Fruit fly (Drosophila melanogaster) whole organism, embryonic: ENCODE measurements around the gene trk.
A peak's percentile ranks its signal among the peaks of the same experiment; 100 is the strongest.

ENCODE experiments used
- Abd-B ChIP-seq: fragments of 200-800 bp; sonication (Bioruptor generic); optimal IDR thresholded peaks from 2 replicates; lab custom pipeline; 2018; ENCODE audit warnings: missing biosample characterization, mild to moderate bottlenecking, missing genetic modification characterization, moderate library complexity
- Bdp1 ChIP-seq: fragments of 200-800 bp; sonication (Bioruptor generic); optimal IDR thresholded peaks from 3 replicates; lab custom pipeline; 2016; ENCODE audit warnings: missing biosample characterization, missing genetic modification characterization
- Bteb2 ChIP-seq: fragments of 200-800 bp; sonication (Bioruptor generic); optimal IDR thresholded peaks from 2 replicates; lab custom pipeline; 2016; ENCODE audit warnings: missing biosample characterization, missing genetic modification characterization
- CG10209 ChIP-seq: fragments of 200-800 bp; sonication (Bioruptor generic); optimal IDR thresholded peaks from 3 replicates; lab custom pipeline; 2017; ENCODE audit warnings: missing biosample characterization, mild to moderate bottlenecking, missing genetic modification characterization, missing genetic modification reagents
- CG12391 ChIP-seq: fragments of 200-800 bp; sonication (Bioruptor generic); optimal IDR thresholded peaks from 3 replicates; lab custom pipeline; 2018; ENCODE audit warnings: missing biosample characterization, mild to moderate bottlenecking, missing genetic modification characterization, moderate library complexity
- CG12659 ChIP-seq: fragments of 200-800 bp; sonication (Bioruptor generic); optimal IDR thresholded peaks from 3 replicates; lab custom pipeline; 2017; ENCODE audit warnings: mild to moderate bottlenecking, missing biosample characterization, missing genetic modification reagents, missing genetic modification characterization
- CG13775 ChIP-seq: fragments of 200-800 bp; sonication (Bioruptor generic); optimal IDR thresholded peaks from 3 replicates; lab custom pipeline; 2017; ENCODE audit warnings: missing biosample characterization, mild to moderate bottlenecking, missing genetic modification characterization
- CG15514 ChIP-seq: fragments of 200-800 bp; sonication (Bioruptor generic); optimal IDR thresholded peaks from 3 replicates; lab custom pipeline; 2017; ENCODE audit warnings: missing biosample characterization, missing genetic modification characterization, mild to moderate bottlenecking, moderate library complexity, missing genetic modification reagents
- CG17361 ChIP-seq: fragments of 200-800 bp; sonication (Bioruptor generic); IDR thresholded peaks from 3 replicates; pipeline ENCODE4 v1.3.6; 2022; ENCODE audit warnings: missing biosample characterization, missing genetic modification characterization
- CG17912 ChIP-seq: fragments of 200-800 bp; sonication (Bioruptor generic); optimal IDR thresholded peaks from 2 replicates; lab custom pipeline; 2018; ENCODE audit warnings: missing biosample characterization, mild to moderate bottlenecking, missing genetic modification characterization
- CG2116 ChIP-seq: fragments of 200-800 bp; sonication (Bioruptor generic); optimal IDR thresholded peaks from 3 replicates; lab custom pipeline; 2018; ENCODE audit warnings: missing biosample characterization, mild to moderate bottlenecking, missing genetic modification characterization
- CG2712 ChIP-seq: fragments of 200-800 bp; optimal IDR thresholded peaks from 3 replicates; lab custom pipeline; 2019; ENCODE audit warnings: missing biosample characterization, mild to moderate bottlenecking, missing genetic modification characterization, moderate library complexity
- CG30020 ChIP-seq: fragments of 200-800 bp; optimal IDR thresholded peaks from 2 replicates; lab custom pipeline; 2019; ENCODE audit warnings: missing biosample characterization, mild to moderate bottlenecking, missing genetic modification characterization, moderate library complexity
- CG3163 ChIP-seq: fragments of 200-800 bp; sonication (Bioruptor generic); optimal IDR thresholded peaks from 3 replicates; lab custom pipeline; 2016; ENCODE audit warnings: missing biosample characterization, missing genetic modification characterization
- CG33213 ChIP-seq: fragments of 200-800 bp; sonication (Bioruptor generic); optimal IDR thresholded peaks from 3 replicates; lab custom pipeline; 2016; ENCODE audit warnings: missing biosample characterization, missing genetic modification characterization
- CG34376 ChIP-seq: fragments of 200-800 bp; sonication (Bioruptor generic); optimal IDR thresholded peaks from 2 replicates; lab custom pipeline; 2018; ENCODE audit warnings: missing biosample characterization, mild to moderate bottlenecking, missing genetic modification characterization
- CG4707 ChIP-seq: fragments of 200-800 bp; sonication (Bioruptor generic); optimal IDR thresholded peaks from 2 replicates; lab custom pipeline; 2018; ENCODE audit warnings: missing biosample characterization, mild to moderate bottlenecking, missing genetic modification characterization, moderate library complexity
- CG6654 ChIP-seq: fragments of 200-800 bp; sonication (Bioruptor generic); optimal IDR thresholded peaks from 2 replicates; lab custom pipeline; 2017; ENCODE audit warnings: missing biosample characterization, mild to moderate bottlenecking, missing genetic modification characterization
- CG6791 ChIP-seq: fragments of 200-800 bp; sonication (Bioruptor generic); IDR thresholded peaks from 3 replicates; pipeline ENCODE4 v1.3.6; 2022; ENCODE audit warnings: missing biosample characterization, missing genetic modification characterization; ENCODE audit not compliant: partially characterized antibody
- CG9215 ChIP-seq: fragments of 200-800 bp; sonication (Bioruptor generic); IDR thresholded peaks from 2 replicates; pipeline ENCODE4 v1.3.6; 2022; ENCODE audit warnings: missing biosample characterization, missing genetic modification characterization
- CG9817 ChIP-seq: fragments of 200-800 bp; sonication (Bioruptor generic); optimal IDR thresholded peaks from 2 replicates; lab custom pipeline; 2018; ENCODE audit warnings: missing biosample characterization, mild to moderate bottlenecking, missing genetic modification characterization, moderate library complexity
- CHES-1-like ChIP-seq: fragments of 200-800 bp; sonication (Bioruptor generic); optimal IDR thresholded peaks from 2 replicates; lab custom pipeline; 2016; ENCODE audit warnings: missing biosample characterization, missing genetic modification characterization
- CoRest ChIP-seq: fragments of 200-800 bp; sonication (Bioruptor generic); optimal IDR thresholded peaks from 3 replicates; lab custom pipeline; 2018; ENCODE audit warnings: missing biosample characterization, mild to moderate bottlenecking, missing genetic modification characterization, moderate library complexity
- D19B ChIP-seq: fragments of 200-800 bp; sonication (Bioruptor generic); optimal IDR thresholded peaks from 2 replicates; lab custom pipeline; 2017; ENCODE audit warnings: missing biosample characterization, mild to moderate bottlenecking, missing genetic modification characterization
- Dek ChIP-seq: fragments of 200-800 bp; sonication (Bioruptor generic); optimal IDR thresholded peaks from 3 replicates; lab custom pipeline; 2019; ENCODE audit warnings: missing biosample characterization, mild to moderate bottlenecking, missing genetic modification characterization, moderate library complexity
- Dip3 ChIP-seq: fragments of 200-800 bp; sonication (Bioruptor generic); optimal IDR thresholded peaks from 3 replicates; lab custom pipeline; 2016; ENCODE audit warnings: missing biosample characterization, missing genetic modification characterization
- Dp ChIP-seq: fragments of 200-800 bp; sonication (Bioruptor generic); optimal IDR thresholded peaks from 2 replicates; lab custom pipeline; 2018; ENCODE audit warnings: missing biosample characterization, mild to moderate bottlenecking, missing genetic modification characterization, moderate library complexity
- Dref ChIP-seq: fragments of 200-800 bp; sonication (Bioruptor generic); IDR thresholded peaks from 2 replicates; pipeline ENCODE4 v1.3.6; 2022; ENCODE audit warnings: missing biosample characterization, missing genetic modification characterization
- Ets97D ChIP-seq: fragments of 200-800 bp; sonication (Bioruptor generic); optimal IDR thresholded peaks from 3 replicates; lab custom pipeline; 2016; ENCODE audit warnings: missing biosample characterization, missing genetic modification characterization
- HLH4C ChIP-seq: fragments of 200-800 bp; sonication (Bioruptor generic); IDR thresholded peaks from 3 replicates; pipeline ENCODE4 v1.3.6; 2022; ENCODE audit warnings: missing biosample characterization, missing genetic modification characterization; ENCODE audit not compliant: partially characterized antibody
- Hr78 ChIP-seq, 2 experiments: fragments of 200-800 bp in 1 of 2; fragments of >200 bp in 1 of 2; sonication (Bioruptor generic) in 1 of 2; optimal IDR thresholded peaks; 2 replicates each; lab custom pipeline; 2017 to 2019; ENCODE audit warnings: missing biosample characterization in 2 of 2, missing genetic modification characterization in 2 of 2, mild to moderate bottlenecking in 1 of 2, moderate library complexity in 1 of 2
- Hsf ChIP-seq: fragments of 200-800 bp; sonication (Bioruptor generic); optimal IDR thresholded peaks from 3 replicates; lab custom pipeline; 2016; ENCODE audit warnings: missing biosample characterization, missing genetic modification characterization
- Max ChIP-seq: fragments of 200-800 bp; sonication (Bioruptor generic); optimal IDR thresholded peaks from 2 replicates; lab custom pipeline; 2016; ENCODE audit warnings: missing biosample characterization, mild to moderate bottlenecking, missing genetic modification characterization
- Nf-YC ChIP-seq: fragments of 200-800 bp; optimal IDR thresholded peaks from 3 replicates; lab custom pipeline; 2019; ENCODE audit warnings: missing biosample characterization, mild to moderate bottlenecking, missing genetic modification characterization, moderate library complexity
- Ptx1 ChIP-seq: fragments of 200-800 bp; sonication (Bioruptor generic); IDR thresholded peaks from 2 replicates; pipeline ENCODE4 v1.3.6; 2022; ENCODE audit warnings: missing biosample characterization, missing genetic modification characterization
- Sin3A ChIP-seq: fragments of >200 bp; optimal IDR thresholded peaks from 2 replicates; lab custom pipeline; 2018
- cg ChIP-seq: fragments of 200-800 bp; sonication (Bioruptor generic); optimal IDR thresholded peaks from 3 replicates; lab custom pipeline; 2019; ENCODE audit warnings: missing biosample characterization, mild to moderate bottlenecking, missing genetic modification characterization, moderate library complexity
- eve ChIP-seq, 2 experiments: fragments of >200 bp; optimal IDR thresholded peaks; 2 replicates each; lab custom pipeline; 2017; ENCODE audit warnings: missing biosample characterization in 2 of 2, missing genetic modification characterization in 2 of 2
- grau ChIP-seq: fragments of 200-800 bp; optimal IDR thresholded peaks from 3 replicates; lab custom pipeline; 2019; ENCODE audit warnings: missing biosample characterization, mild to moderate bottlenecking, missing genetic modification characterization, moderate library complexity
- hb ChIP-seq: fragments of 200-800 bp; sonication (Bioruptor generic); IDR thresholded peaks from 3 replicates; pipeline ENCODE4 v1.3.6; 2022; ENCODE audit warnings: missing biosample characterization, missing genetic modification characterization; ENCODE audit not compliant: partially characterized antibody
- jumu ChIP-seq: fragments of 200-800 bp; sonication (Bioruptor generic); optimal IDR thresholded peaks from 3 replicates; lab custom pipeline; 2016; ENCODE audit warnings: missing biosample characterization, missing genetic modification characterization
- lilli ChIP-seq: fragments of 200-800 bp; sonication (Bioruptor generic); optimal IDR thresholded peaks from 3 replicates; lab custom pipeline; 2016; ENCODE audit warnings: missing biosample characterization, missing genetic modification characterization
- luna ChIP-seq: fragments of 200-800 bp; sonication (Bioruptor generic); optimal IDR thresholded peaks from 2 replicates; lab custom pipeline; 2016; ENCODE audit warnings: missing biosample characterization, missing genetic modification characterization
- mam ChIP-seq: fragments of 200-800 bp; sonication (Bioruptor generic); optimal IDR thresholded peaks from 3 replicates; lab custom pipeline; 2016; ENCODE audit warnings: missing biosample characterization, missing genetic modification characterization
- onecut ChIP-seq: fragments of 200-800 bp; sonication (Bioruptor generic); IDR thresholded peaks from 2 replicates; pipeline ENCODE4 v1.3.6; 2022; ENCODE audit warnings: missing biosample characterization, missing genetic modification characterization
- pb ChIP-seq: fragments of 200-800 bp; sonication (Bioruptor generic); optimal IDR thresholded peaks from 3 replicates; lab custom pipeline; 2016; ENCODE audit warnings: missing biosample characterization, missing genetic modification characterization
- repo ChIP-seq: fragments of 200-800 bp; sonication (Bioruptor generic); optimal IDR thresholded peaks from 2 replicates; lab custom pipeline; 2016; ENCODE audit warnings: missing biosample characterization, missing genetic modification characterization
- ro ChIP-seq: fragments of 200-800 bp; sonication (Bioruptor generic); IDR thresholded peaks from 2 replicates; pipeline ENCODE4 v1.3.6; 2022; ENCODE audit warnings: missing biosample characterization, missing genetic modification characterization
- slbo ChIP-seq: fragments of 200-800 bp; sonication (Bioruptor generic); IDR thresholded peaks from 2 replicates; pipeline ENCODE4 v1.3.6; 2022; ENCODE audit warnings: missing biosample characterization, missing genetic modification characterization
- vvl ChIP-seq: fragments of 200-800 bp; sonication (Bioruptor generic); IDR thresholded peaks from 2 replicates; pipeline ENCODE4 v1.3.6; 2022; ENCODE audit warnings: missing biosample characterization, missing genetic modification characterization
- wdn ChIP-seq: fragments of 200-800 bp; sonication (Bioruptor generic); IDR thresholded peaks from 2 replicates; pipeline ENCODE4 v1.3.6; 2022; ENCODE audit warnings: missing biosample characterization, missing genetic modification characterization

trk gene

DNA sequence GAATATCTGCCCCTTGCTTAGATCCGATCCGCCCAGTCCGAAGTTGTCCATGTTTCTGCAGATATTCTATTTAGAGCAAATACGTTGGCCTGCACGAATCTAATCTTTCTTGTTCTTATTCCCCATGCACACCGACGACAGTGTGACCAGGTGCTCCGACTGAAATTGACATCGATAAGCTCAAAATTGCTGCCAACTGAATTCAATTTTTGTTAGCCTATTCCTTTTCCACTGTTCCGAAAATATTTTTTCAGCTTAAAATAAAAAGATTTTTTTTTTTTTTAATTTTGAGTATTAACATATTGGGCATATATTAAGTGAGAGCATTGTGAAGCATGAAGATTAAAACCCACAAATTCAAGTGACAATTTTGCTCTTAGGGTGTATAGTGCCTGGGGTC, 31.7 kb upstream of the trk start, which contains the start of gene nmd (continued):
- TF ChIP-seq CG6654 (GFP tag; lab: Kevin White, UChicago) (no peak), CG15514 (peak; percentile 82), repo (GFP tag; lab: Kevin White, UChicago) (no peak), cg (GFP tag; lab: Kevin White, UChicago) (peak; percentile 4), CG9817 (tag; lab: Kevin White, UChicago) (peak; percentile 16), mam (GFP tag; lab: Kevin White, UChicago) (peak; percentile 19), Sin3A (lab: Kevin White, UChicago) (peak; percentile 35), D19B (no peak), grau (peak; percentile 6), vvl (no peak), CG3163 (GFP tag; lab: Kevin White, UChicago) (no peak), CHES-1-like (GFP tag; lab: Kevin White, UChicago) (no peak), pb (no peak), luna (GFP tag; lab: Kevin White, UChicago) (no peak), CG30020 (peak; percentile 90), Dek (tag; lab: Kevin White, UChicago) (peak; percentile 48), Ptx1 (GFP tag; lab: Robert Waterston, UW) (0 out of 2 replicates have a peak, but pooled peaks have one; percentile 13), CG12391 (peak; percentile 46), HLH4C (GFP tag; lab: Robert Waterston, UW) (no peak), ro (GFP tag; lab: Robert Waterston, UW) (no peak), Hsf (GFP tag; lab: Kevin White, UChicago) (no peak), Bteb2 (GFP tag; lab: Kevin White, UChicago) (no peak), hb (GFP tag; lab: Robert Waterston, UW) (no peak), wdn (GFP tag; lab: Robert Waterston, UW) (no peak), Abd-B (GFP tag; lab: Kevin White, UChicago) (no peak), CG2712 (tag; lab: Kevin White, UChicago) (peak; percentile 8), CG4707 (no peak), Dref (GFP tag; lab: Robert Waterston, UW) (peak; percentile 59), Dip3 (GFP tag; lab: Kevin White, UChicago) (no peak), CG17912 (no peak), CoRest (tag; lab: Kevin White, UChicago) (peak; percentile 24), CG34376 (GFP tag; lab: Kevin White, UChicago) (peak; percentile 43), CG33213 (GFP tag; lab: Kevin White, UChicago) (peak; percentile 49), lilli (GFP tag; lab: Kevin White, UChicago) (peak; percentile 28), CG2116 (GFP tag; lab: Kevin White, UChicago) (peak; percentile 92), CG13775 (GFP tag; lab: Kevin White, UChicago) (no peak), CG12659 (GFP tag; lab: Kevin White, UChicago) (peak; percentile 55), eve (GFP tag; optimal IDR thresholded peaks at IDR 0.05; lab: Kevin White, UChicago) (no peak), Max (GFP tag; lab: Kevin White, UChicago) (peak; percentile 51), Bdp1 (GFP tag; lab: Kevin White, UChicago) (no peak), slbo (GFP tag; lab: Robert Waterston, UW) (peak; percentile 35; the same call in 1 of the 2 replicates), jumu (GFP tag; lab: Kevin White, UChicago) (no peak), Dp (GFP tag; lab: Kevin White, UChicago) (peak; percentile 29), Nf-YC (tag; lab: Kevin White, UChicago) (peak; percentile 31), CG17361 (0 out of 3 replicates have a peak, but pooled peaks have one; percentile 24), CG10209 (GFP tag; lab: Kevin White, UChicago) (no peak), Hr78 (GFP tag; optimal IDR thresholded peaks at IDR 0.05; lab: Kevin White, UChicago) (no peak), Ets97D (GFP tag; lab: Kevin White, UChicago) (peak; percentile 48), CG6791 (GFP tag; lab: Robert Waterston, UW) (0 out of 3 replicates have a peak, but pooled peaks have one; percentile 22), onecut (GFP tag; lab: Robert Waterston, UW) (peak; percentile 32; the same call in 1 of the 2 replicates), CG9215 (GFP tag; lab: Robert Waterston, UW) (no peak)
